Fruit fly (Drosophila melanogaster): ENCODE measurements around the gene nebu.

nebu gene

DNA sequence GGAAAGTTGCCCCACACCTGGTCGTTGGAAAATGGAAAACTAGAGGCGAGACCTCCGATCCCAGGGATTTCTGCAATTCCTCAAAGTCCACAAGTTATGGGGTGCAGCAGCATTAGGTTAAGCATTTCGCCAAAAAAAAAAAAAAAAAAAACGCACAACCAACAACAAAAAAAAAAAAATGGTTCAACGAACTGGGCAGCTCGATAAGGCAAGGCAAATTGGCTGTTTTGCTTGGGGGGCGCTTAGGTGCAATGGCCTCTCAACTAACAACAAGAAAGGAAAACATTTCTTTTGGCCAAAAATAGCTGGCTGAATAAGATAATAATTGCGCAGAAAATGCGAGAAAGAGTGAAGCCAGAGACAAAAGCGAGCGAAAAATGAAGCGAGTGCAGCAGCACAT, 42.7 kb downstream of the nebu start:
- peak; percentile 60 for TF ChIP-seq Vsx2 (GFP tag; optimal IDR thresholded peaks at IDR 0.05; ENCODE audit: partially characterized antibody)
- no peak for TF ChIP-seq Jra (GFP tag; optimal IDR thresholded peaks at IDR 0.05)
- no peak for TF ChIP-seq fru (GFP tag; optimal IDR thresholded peaks at IDR 0.05)
- no peak for TF ChIP-seq N (GFP tag; optimal IDR thresholded peaks at IDR 0.05)
- no peak for TF ChIP-seq dl (GFP tag; optimal IDR thresholded peaks at IDR 0.05; ENCODE audit: insufficient read depth in 1 of 2, partially characterized antibody in 2 of 2)

dm6 chr3L:12799431-12800147, 43.3 kb downstream of the nebu start:
- TF ChIP-seq Dfd (GFP tag; optimal IDR thresholded peaks at IDR 0.05), result no peak
- TF ChIP-seq Abd-B (GFP tag; optimal IDR thresholded peaks at IDR 0.05), result no peak
- TF ChIP-seq GATAd (GFP tag; optimal IDR thresholded peaks at IDR 0.05), result no peak
- no peak for TF ChIP-seq fru (GFP tag; optimal IDR thresholded peaks at IDR 0.05)
- no peak for TF ChIP-seq usp (GFP tag; optimal IDR thresholded peaks at IDR 0.05)
- TF ChIP-seq sage (GFP tag; optimal IDR thresholded peaks at IDR 0.05), result no peak
- no peak for TF ChIP-seq Hnf4 (GFP tag; optimal IDR thresholded peaks at IDR 0.05)
- no peak for TF ChIP-seq br (GFP tag; optimal IDR thresholded peaks at IDR 0.05)
- no peak for TF ChIP-seq Dif (GFP tag; optimal IDR thresholded peaks at IDR 0.05; ENCODE audit: partially characterized antibody)
- no peak for TF ChIP-seq woc (GFP tag; optimal IDR thresholded peaks at IDR 0.05)
- TF ChIP-seq HLH106 (tag; optimal IDR thresholded peaks at IDR 0.05), result no peak
- no peak for TF ChIP-seq OdsH (GFP tag; optimal IDR thresholded peaks at IDR 0.05)
- no peak for TF ChIP-seq pan (optimal IDR thresholded peaks at IDR 0.05)

dm6 chr3L:12798795-12799311, 44.1 kb downstream of the nebu start:
- TF ChIP-seq OdsH (GFP tag; optimal IDR thresholded peaks at IDR 0.05), result no peak
- TF ChIP-seq br (GFP tag; optimal IDR thresholded peaks at IDR 0.05), result peak; percentile 8
- peak; percentile 16 for TF ChIP-seq h (GFP tag; optimal IDR thresholded peaks at IDR 0.05)
- TF ChIP-seq psq (GFP tag; optimal IDR thresholded peaks at IDR 0.05), result peak; percentile 20
- no peak for TF ChIP-seq CG32264 (GFP tag; optimal IDR thresholded peaks at IDR 0.05)
- TF ChIP-seq Sp1 (GFP tag; optimal IDR thresholded peaks at IDR 0.05), result peak; percentile 3
- TF ChIP-seq fru (GFP tag; optimal IDR thresholded peaks at IDR 0.05), result peak; percentile 54

DNA sequence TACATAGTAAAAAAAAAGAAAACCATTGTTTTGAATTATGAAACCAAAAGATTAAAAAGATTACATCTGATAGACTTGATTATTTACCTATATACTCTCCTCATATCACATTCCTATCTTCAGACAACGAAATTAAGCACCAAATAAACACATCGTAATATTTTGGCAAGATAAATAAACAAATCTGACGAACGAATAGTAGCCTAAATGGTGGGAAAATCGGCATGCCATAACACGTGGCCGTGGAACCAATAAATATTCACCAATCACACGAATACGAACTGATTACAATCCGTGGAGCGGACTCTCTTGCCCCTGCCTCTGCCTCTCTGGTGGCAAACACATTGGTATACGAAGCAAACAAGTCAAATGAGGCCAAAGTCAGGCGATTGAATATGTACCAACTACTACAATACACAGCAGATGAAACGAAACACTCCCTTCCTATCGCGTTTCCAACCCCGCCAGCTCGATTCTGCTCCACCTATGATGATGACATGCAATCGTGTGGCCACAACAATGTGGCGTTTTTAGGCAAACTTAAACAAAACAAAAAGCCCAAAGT, 46.7 kb downstream of the nebu start:
- TF ChIP-seq GATAd (GFP tag; optimal IDR thresholded peaks at IDR 0.05), result no peak
- no peak for TF ChIP-seq Myc (optimal IDR thresholded peaks at IDR 0.05)
- TF ChIP-seq Sp1 (GFP tag; optimal IDR thresholded peaks at IDR 0.05), result no peak
- TF ChIP-seq Jra (GFP tag; optimal IDR thresholded peaks at IDR 0.05), result no peak
- no peak for TF ChIP-seq lola (GFP tag; optimal IDR thresholded peaks at IDR 0.05)
- TF ChIP-seq dsf (GFP tag; optimal IDR thresholded peaks at IDR 0.05; ENCODE audit: borderline replicate concordance), result no peak
- TF ChIP-seq Hnf4 (GFP tag; optimal IDR thresholded peaks at IDR 0.05), result no peak
- TF ChIP-seq Rel (GFP tag; optimal IDR thresholded peaks at IDR 0.05), result no peak
- no peak for TF ChIP-seq Rel (tag; optimal IDR thresholded peaks at IDR 0.05)
- no peak for TF ChIP-seq dl (GFP tag; optimal IDR thresholded peaks at IDR 0.05; ENCODE audit: insufficient read depth in 1 of 2, partially characterized antibody in 2 of 2)
- TF ChIP-seq fru (GFP tag; optimal IDR thresholded peaks at IDR 0.05), result no peak
- TF ChIP-seq sv (GFP tag; optimal IDR thresholded peaks at IDR 0.05), result no peak
- TF ChIP-seq Mio (GFP tag; optimal IDR thresholded peaks at IDR 0.05), result no peak
- no peak for TF ChIP-seq OdsH (GFP tag; optimal IDR thresholded peaks at IDR 0.05)
- no peak for TF ChIP-seq Vsx2 (GFP tag; optimal IDR thresholded peaks at IDR 0.05; ENCODE audit: partially characterized antibody)
- TF ChIP-seq dmrt93B (GFP tag; optimal IDR thresholded peaks at IDR 0.05), result no peak

dm6 chr3L:12794532-12794931, 48.4 kb downstream of the nebu start:
- no peak for TF ChIP-seq foxo (GFP tag; optimal IDR thresholded peaks at IDR 0.05)
- TF ChIP-seq tai (GFP tag; optimal IDR thresholded peaks at IDR 0.05), result no peak
- TF ChIP-seq dl (GFP tag; optimal IDR thresholded peaks at IDR 0.05; ENCODE audit: insufficient read depth in 1 of 2, partially characterized antibody in 2 of 2), result no peak
- no peak for TF ChIP-seq Dif (GFP tag; optimal IDR thresholded peaks at IDR 0.05; ENCODE audit: partially characterized antibody)
- TF ChIP-seq GATAd (GFP tag; optimal IDR thresholded peaks at IDR 0.05), result no peak
- TF ChIP-seq Sp1 (GFP tag; optimal IDR thresholded peaks at IDR 0.05), result no peak
- no peak for TF ChIP-seq br (GFP tag; optimal IDR thresholded peaks at IDR 0.05)
- TF ChIP-seq Jra (GFP tag; optimal IDR thresholded peaks at IDR 0.05), result no peak
- TF ChIP-seq jim (GFP tag; optimal IDR thresholded peaks at IDR 0.05), result no peak
- TF ChIP-seq CG9705 (GFP tag; optimal IDR thresholded peaks at IDR 0.05), result no peak
- TF ChIP-seq lola (GFP tag; optimal IDR thresholded peaks at IDR 0.05), result no peak
- no peak for TF ChIP-seq Hr78 (GFP tag; optimal IDR thresholded peaks at IDR 0.05)
- no peak for TF ChIP-seq HLH106 (tag; optimal IDR thresholded peaks at IDR 0.05)
- TF ChIP-seq Hnf4 (GFP tag; optimal IDR thresholded peaks at IDR 0.05), result no peak
- TF ChIP-seq Rel (GFP tag; optimal IDR thresholded peaks at IDR 0.05), result no peak
- TF ChIP-seq Rel (tag; optimal IDR thresholded peaks at IDR 0.05), result no peak

All from whole organism, wandering third instar larva.